Worm (Caenorhabditis elegans): ENCODE results near the gene Y116A8C.3.

Gene Y116A8C.3

ce11 chrIV:16925363-16925863 lies 9.6 kb downstream of the Y116A8C.3 start:
- no peak for TF ChIP-seq snpc-4 (GFP tag; optimal IDR thresholded peaks at IDR 0.05)
- TF ChIP-seq snpc-4 (tag; optimal IDR thresholded peaks at IDR 0.05), result peak in 1 of 4 experiments; percentile 81
- TF ChIP-seq zfh-2 (GFP tag; conservative IDR thresholded peaks at IDR 0.05), result peak; percentile 89
- TF ChIP-seq somi-1 (GFP tag; optimal IDR thresholded peaks at IDR 0.05), result no peak
- TF ChIP-seq snpc-1.1 (tag; optimal IDR thresholded peaks at IDR 0.05; ENCODE audit: insufficient read depth), result peak; percentile 47
- TF ChIP-seq egrh-3 (GFP tag; IDR thresholded peaks at IDR 0.05), result peak; percentile 48; the same call in 1 of the 2 replicates
- TF ChIP-seq pbrm-1 (GFP tag; IDR thresholded peaks at IDR 0.05), result no peak
- TF ChIP-seq bed-2 (GFP tag; IDR thresholded peaks at IDR 0.05), result 0 out of 2 replicates have a peak, but pooled peaks have one; percentile 40
- 0 out of 2 replicates have a peak, but pooled peaks have one; percentile 24 for TF ChIP-seq hsf-1 (GFP tag; IDR thresholded peaks at IDR 0.05)
- no peak for TF ChIP-seq unc-130 (GFP tag; optimal IDR thresholded peaks at IDR 0.05)
- TF ChIP-seq dpff-1 (tag; optimal IDR thresholded peaks at IDR 0.05), result no peak
- TF ChIP-seq tlf-1 (GFP tag; optimal IDR thresholded peaks at IDR 0.05), result no peak
- TF ChIP-seq atf-7 (tag; optimal IDR thresholded peaks at IDR 0.05), result no peak
- TF ChIP-seq madf-6 (GFP tag; IDR thresholded peaks at IDR 0.05), result no peak
- no peak for TF ChIP-seq lsl-1 (GFP tag; optimal IDR thresholded peaks at IDR 0.05)
- no peak for TF ChIP-seq ceh-91 (GFP tag; IDR thresholded peaks at IDR 0.05)

- TF ChIP-seq F57C9.4 (tag; optimal IDR thresholded peaks at IDR 0.05) (no peak), ceh-27 (GFP tag; optimal IDR thresholded peaks at IDR 0.05) (no peak), pbrm-1 (GFP tag; IDR thresholded peaks at IDR 0.05) (no peak), athp-1 (tag; optimal IDR thresholded peaks at IDR 0.05) (no peak), F37B4.10 (GFP tag; IDR thresholded peaks at IDR 0.05) (no peak), B0035.1 (tag; optimal IDR thresholded peaks at IDR 0.05) (no peak)
Measured at ce11 chrIV:16926558-16926957, 10.7 kb downstream of the Y116A8C.3 start.

- TF ChIP-seq madf-8 (GFP tag; conservative IDR thresholded peaks at IDR 0.05) (no peak), nhr-27 (tag; optimal IDR thresholded peaks at IDR 0.05) (no peak)
Measured at ce11 chrIV:16931077-16931476, 15.2 kb downstream of the Y116A8C.3 start, which contains the start of gene Y116A8C.49. TSS of gene Y116A8C.49 (minus strand) at chrIV:16931177.

- TF ChIP-seq F52B5.7 (tag; optimal IDR thresholded peaks at IDR 0.05) (peak; percentile 3), ztf-25 (GFP tag; IDR thresholded peaks at IDR 0.05) (0 out of 2 replicates have a peak, but pooled peaks have one; percentile 33), egrh-3 (GFP tag; IDR thresholded peaks at IDR 0.05) (peak; percentile 80; the same call in 1 of the 2 replicates), zfh-2 (GFP tag; conservative IDR thresholded peaks at IDR 0.05) (peak; percentile 85), snpc-3.4 (tag; optimal IDR thresholded peaks at IDR 0.05) (no peak), bed-2 (GFP tag; IDR thresholded peaks at IDR 0.05) (0 out of 2 replicates have a peak, but pooled peaks have one; percentile 57)
Measured at ce11 chrIV:16936053-16936452, 20.2 kb downstream of the Y116A8C.3 start.

ce11 chrIV:16939001-16939400 lies 23.1 kb downstream of the Y116A8C.3 start, which contains the start of gene Y116A8C.10:
TSS of gene Y116A8C.10 (minus strand) at chrIV:16939101.
- TF ChIP-seq hlh-12 (tag; optimal IDR thresholded peaks at IDR 0.05) (no peak), lag-1 (GFP tag; IDR thresholded peaks at IDR 0.05) (no peak), mel-28 (tag; optimal IDR thresholded peaks at IDR 0.05; ENCODE audit: borderline replicate concordance) (no peak)

- TF ChIP-seq lir-1 (GFP tag; conservative IDR thresholded peaks at IDR 0.05) (no peak), Y95B8A.8 (GFP tag; IDR thresholded peaks at IDR 0.05) (no peak), nhr-120 (GFP tag; IDR thresholded peaks at IDR 0.05) (no peak), unc-62 (GFP tag; optimal IDR thresholded peaks at IDR 0.05) (no peak), Y53G8AR.9 (GFP tag; conservative IDR thresholded peaks at IDR 0.05) (no peak), madf-6 (GFP tag; IDR thresholded peaks at IDR 0.05) (peak; percentile 56; the same call in 1 of the 2 replicates), C17E4.6 (GFP tag; IDR thresholded peaks at IDR 0.05) (no peak; the same call in 1 of the 2 replicates), F37B4.10 (GFP tag; IDR thresholded peaks at IDR 0.05) (no peak), madf-8 (GFP tag; conservative IDR thresholded peaks at IDR 0.05) (no peak), ztf-26 (tag; optimal IDR thresholded peaks at IDR 0.05) (no peak), mes-4 (tag; optimal IDR thresholded peaks at IDR 0.05) (no peak), hlh-26 (GFP tag; conservative IDR thresholded peaks at IDR 0.05) (no peak), ccch-3 (GFP tag; optimal IDR thresholded peaks at IDR 0.05) (no peak), F22D6.2 (tag; optimal IDR thresholded peaks at IDR 0.05) (no peak), mel-28 (tag; optimal IDR thresholded peaks at IDR 0.05; ENCODE audit: borderline replicate concordance) (no peak)
Measured at ce11 chrIV:16946746-16947145, 30.9 kb downstream of the Y116A8C.3 start, which contains the start of the genes Y116A8C.9 and arf-6. TSS of gene Y116A8C.9 (minus strand) at chrIV:16946800. TSS of gene arf-6 (plus strand) at chrIV:16947120.

All from whole organism, young adult.